Fruit fly (Drosophila melanogaster): Measurements from ENCODE around the gene CG15882.

DNA sequence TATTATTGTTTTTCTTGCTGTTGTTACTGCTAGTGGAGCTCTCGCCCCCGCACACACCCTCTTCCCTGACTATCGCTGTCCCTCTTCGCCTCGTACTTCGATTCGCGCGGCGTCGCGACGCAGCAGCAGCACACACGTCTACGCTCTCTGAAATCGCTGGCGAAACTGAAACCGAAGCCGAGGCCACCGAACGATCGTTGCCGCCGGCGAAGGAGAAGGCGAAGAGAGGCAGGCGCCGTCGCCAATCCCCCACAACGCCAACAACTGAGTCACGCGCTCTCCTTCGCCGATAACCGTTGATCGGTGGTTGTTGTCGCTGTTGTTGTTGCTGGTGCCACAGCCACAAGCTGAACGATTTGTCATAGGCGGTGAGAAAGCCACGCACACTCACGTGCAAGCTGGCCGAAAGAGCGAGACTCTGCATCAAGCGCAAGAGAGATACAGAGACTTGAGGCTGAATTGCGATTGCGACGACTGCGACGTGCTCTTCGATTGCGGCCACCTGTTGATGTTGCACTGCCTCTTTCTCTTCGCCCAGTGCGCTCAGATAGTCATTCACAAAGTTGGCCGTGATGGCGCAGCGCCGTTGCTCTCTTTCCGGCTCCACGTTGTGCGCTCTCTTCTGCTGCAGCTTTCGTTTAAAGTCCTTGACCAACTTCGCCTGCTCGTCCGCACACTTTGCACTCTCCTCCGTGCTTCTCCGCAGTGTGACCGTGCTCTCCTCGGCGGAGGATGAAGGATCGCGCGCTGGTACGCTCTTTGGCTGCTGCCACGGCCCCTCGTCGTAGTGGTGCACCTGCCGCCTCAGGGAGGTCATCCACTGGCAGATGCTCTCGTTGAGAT is 29.3 kb upstream of the CG15882 start:
- TF ChIP-seq kay (GFP tag; ENCODE audit: borderline replicate concordance) (peak; percentile 93), CG5204 (GFP tag; optimal IDR thresholded peaks at IDR 0.05) (no peak), Mnt (GFP tag; optimal IDR thresholded peaks at IDR 0.05) (peak; percentile 57), CG14711 (tag; optimal IDR thresholded peaks at IDR 0.05) (no peak), cic (GFP tag; optimal IDR thresholded peaks at IDR 0.05) (peak; percentile 66), CG1620 (GFP tag; optimal IDR thresholded peaks at IDR 0.05) (no peak), CG7101 (tag; optimal IDR thresholded peaks at IDR 0.05) (no peak)

Measured in whole organism, adult.